Worm (Caenorhabditis elegans): ENCODE measurements around the gene T07E3.3.

ce11 chrIII:6863901-6864300 is 39.8 kb upstream of the T07E3.3 start, which contains the start of gene sma-3:
- TF ChIP-seq sea-1 (GFP tag; conservative IDR thresholded peaks at IDR 0.05) (no peak), hmbx-1 (tag; optimal IDR thresholded peaks at IDR 0.05) (no peak), ceh-13 (GFP tag; optimal IDR thresholded peaks at IDR 0.05) (no peak), ets-7 (tag; optimal IDR thresholded peaks at IDR 0.05) (no peak), ama-1 (optimal IDR thresholded peaks at IDR 0.05) (no peak), tra-4 (tag; optimal IDR thresholded peaks at IDR 0.05) (no peak), flt-1 (GFP tag; IDR thresholded peaks at IDR 0.05) (no peak), tbx-37 (GFP tag; conservative IDR thresholded peaks at IDR 0.05) (no peak), hnd-1 (tag; optimal IDR thresholded peaks at IDR 0.05) (no peak), tbx-11 (GFP tag; IDR thresholded peaks at IDR 0.05) (no peak), F13C5.2 (tag; optimal IDR thresholded peaks at IDR 0.05) (no peak), hmg-4 (GFP tag; optimal IDR thresholded peaks at IDR 0.05) (no peak), aly-1 (tag; optimal IDR thresholded peaks at IDR 0.05) (no peak)
